Worm (Caenorhabditis elegans) whole organism, L3 larva: ENCODE measurements around the gene ugt-40.

Experiments used
- R02D3.7 ChIP-seq: fragments of 150-350 bp; optimal IDR thresholded peaks from 2 replicates; lab custom pipeline; 2014; ENCODE audit warnings: missing biosample characterization, missing genetic modification characterization
- ZK546.5 ChIP-seq: sonication (generic microtip); optimal IDR thresholded peaks from 2 replicates; lab custom pipeline; 2017; ENCODE audit warnings: missing biosample characterization, missing genetic modification characterization
- aly-2 ChIP-seq: fragments of 150-350 bp; optimal IDR thresholded peaks from 2 replicates; lab custom pipeline; 2014; ENCODE audit warnings: missing biosample characterization, missing genetic modification characterization
- ama-1 ChIP-seq: fragments of 150-350 bp; optimal IDR thresholded peaks from 2 replicates; lab custom pipeline; 2018
- ceh-28 ChIP-seq: fragments of 150-350 bp; optimal IDR thresholded peaks from 2 replicates; lab custom pipeline; 2014; ENCODE audit warnings: missing biosample characterization, missing genetic modification reagents, missing genetic modification characterization
- elt-2 ChIP-seq: sonication (generic microtip); optimal IDR thresholded peaks from 2 replicates; lab custom pipeline; 2016; ENCODE audit warnings: missing genetic modification reagents, mild to moderate bottlenecking, missing genetic modification characterization, missing compliant biosample characterization
- fkh-10 ChIP-seq: sonication (generic microtip); optimal IDR thresholded peaks from 2 replicates; lab custom pipeline; 2017; ENCODE audit warnings: missing biosample characterization, missing genetic modification reagents, missing genetic modification characterization
- fos-1 ChIP-seq: fragments of 150-350 bp; optimal IDR thresholded peaks from 2 replicates; lab custom pipeline; 2014; ENCODE audit warnings: missing biosample characterization, missing genetic modification characterization
- lin-15B ChIP-seq: fragments of 150-350 bp; optimal IDR thresholded peaks from 2 replicates; lab custom pipeline; 2014; ENCODE audit warnings: missing biosample characterization, missing genetic modification characterization
- lsy-12 ChIP-seq: sonication (generic microtip); optimal IDR thresholded peaks from 2 replicates; lab custom pipeline; 2016; ENCODE audit warnings: mild to moderate bottlenecking, missing genetic modification characterization, missing compliant biosample characterization
- nhr-28 ChIP-seq: fragments of 150-350 bp; optimal IDR thresholded peaks from 2 replicates; lab custom pipeline; 2014; ENCODE audit warnings: missing biosample characterization, missing genetic modification characterization
- sea-2 ChIP-seq: fragments of 150-350 bp; sonication (generic microtip); optimal IDR thresholded peaks from 4 replicates; lab custom pipeline; 2014; ENCODE audit warnings: missing biosample characterization, missing genetic modification reagents, missing genetic modification characterization
- zag-1 ChIP-seq: fragments of 150-350 bp; optimal IDR thresholded peaks from 2 replicates; lab custom pipeline; 2014; ENCODE audit warnings: missing biosample characterization, missing genetic modification characterization

DNA sequence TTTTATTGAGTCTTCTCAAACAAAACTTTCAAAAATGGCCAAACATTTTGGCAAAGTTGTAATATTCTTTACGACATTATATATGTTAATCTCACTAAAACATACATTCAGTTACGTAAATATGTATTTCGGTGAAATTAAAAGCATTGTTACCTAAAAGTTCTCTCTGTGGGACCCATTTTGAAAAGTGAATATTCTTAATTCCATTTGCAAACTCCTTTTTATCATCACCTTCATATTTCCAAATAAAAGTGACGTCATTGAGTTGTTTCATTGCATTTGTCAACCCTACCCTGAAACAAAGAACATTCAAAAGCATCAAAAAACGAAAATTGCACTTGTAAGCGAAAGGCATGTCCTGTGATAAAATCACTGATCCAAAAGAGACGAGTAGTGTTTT lies 1.4 kb downstream of the ugt-40 start:
- TF ChIP-seq lsy-12 (no peak), ceh-28 (tag; lab: Kevin White, UChicago) (no peak), sea-2 (GFP tag; lab: Kevin White, UChicago) (no peak), R02D3.7 (no peak), nhr-28 (tag; lab: Kevin White, UChicago) (no peak), fos-1 (no peak), ZK546.5 (no peak), lin-15B (no peak), elt-2 (tag; lab: Kevin White, UChicago) (no peak), zag-1 (tag; lab: Kevin White, UChicago) (no peak), aly-2 (no peak), fkh-10 (GFP tag; lab: Kevin White, UChicago) (no peak), ama-1 (lab: Kevin White, UChicago) (no peak)
